Worm (Caenorhabditis elegans) whole organism, L4 larva: ENCODE data around the gene Y73C8B.1.

Experiments
- F10B5.3 ChIP-seq: sonication (generic microtip); optimal IDR thresholded peaks from 2 replicates; lab custom pipeline; 2016; ENCODE audit warnings: mild to moderate bottlenecking, missing genetic modification characterization, missing compliant biosample characterization
- Y5F2A.4 ChIP-seq: fragments of 200-800 bp; sonication (Bioruptor generic); optimal IDR thresholded peaks from 2 replicates; lab custom pipeline; 2018; ENCODE audit warnings: mild to moderate bottlenecking, missing genetic modification characterization, missing compliant biosample characterization
- ZK546.5 ChIP-seq, 2 experiments: sonication (generic microtip); optimal IDR thresholded peaks; 2 replicates each; lab custom pipeline; 2017; ENCODE audit warnings: missing biosample characterization in 2 of 2, missing genetic modification characterization in 2 of 2
- ceh-28 ChIP-seq: fragments of 150-350 bp; optimal IDR thresholded peaks from 2 replicates; lab custom pipeline; 2014; ENCODE audit warnings: missing biosample characterization, missing genetic modification reagents, missing genetic modification characterization
- ces-1 ChIP-seq: fragments of 150-350 bp; sonication (generic microtip); optimal IDR thresholded peaks from 4 replicates; lab custom pipeline; 2014; ENCODE audit warnings: missing biosample characterization, missing genetic modification reagents, missing genetic modification characterization
- ctbp-1 ChIP-seq: fragments of 200-800 bp; sonication (Bioruptor generic); IDR thresholded peaks from 2 replicates; pipeline ENCODE4 v1.3.6; 2022; ENCODE audit warnings: missing genetic modification reagents, missing genetic modification characterization, missing compliant biosample characterization
- daf-12 ChIP-seq: fragments of 150-350 bp; optimal IDR thresholded peaks from 2 replicates; lab custom pipeline; 2014; ENCODE audit warnings: missing biosample characterization, missing genetic modification reagents, missing genetic modification characterization
- daf-16 ChIP-seq, 3 experiments: sonication (generic microtip); optimal IDR thresholded peaks; 2 replicates each; lab custom pipeline; 2016 to 2017; ENCODE audit warnings: missing genetic modification characterization in 3 of 3, missing genetic modification reagents in 3 of 3, mild to moderate bottlenecking in 2 of 3, missing compliant biosample characterization in 2 of 3, missing biosample characterization in 1 of 3, moderate library complexity in 1 of 3
- dpl-1 ChIP-seq: fragments of 150-350 bp; optimal IDR thresholded peaks from 2 replicates; lab custom pipeline; 2014; ENCODE audit warnings: missing biosample characterization, missing genetic modification reagents, missing genetic modification characterization
- dve-1 ChIP-seq: sonication (generic microtip); optimal IDR thresholded peaks from 2 replicates; lab custom pipeline; 2017; ENCODE audit warnings: antibody characterized with exemption, mild to moderate bottlenecking, missing genetic modification characterization, missing compliant biosample characterization; ENCODE audit not compliant: insufficient read depth
- egl-27 ChIP-seq: sonication (generic microtip); optimal IDR thresholded peaks from 3 replicates; lab custom pipeline; 2017; ENCODE audit warnings: missing biosample characterization, missing genetic modification reagents, missing genetic modification characterization
- gei-8 ChIP-seq: fragments of 200-800 bp; sonication (Bioruptor generic); optimal IDR thresholded peaks from 2 replicates; lab custom pipeline; 2018; ENCODE audit warnings: mild to moderate bottlenecking, missing genetic modification characterization, missing compliant biosample characterization
- hlh-11 ChIP-seq: fragments of 200-800 bp; sonication (Bioruptor generic); optimal IDR thresholded peaks from 2 replicates; lab custom pipeline; 2018; ENCODE audit warnings: mild to moderate bottlenecking, missing genetic modification characterization, missing compliant biosample characterization
- hlh-30 ChIP-seq: sonication (generic microtip); optimal IDR thresholded peaks from 2 replicates; lab custom pipeline; 2017; ENCODE audit warnings: antibody characterized with exemption, mild to moderate bottlenecking, missing genetic modification characterization, missing compliant biosample characterization; ENCODE audit not compliant: insufficient read depth
- hmg-1.1 ChIP-seq: fragments of 200-800 bp; sonication (Bioruptor generic); IDR thresholded peaks from 2 replicates; pipeline ENCODE4 v1.3.6; 2022; ENCODE audit warnings: missing genetic modification reagents, missing genetic modification characterization, missing compliant biosample characterization
- lin-1 ChIP-seq: fragments of 200-800 bp; sonication (Bioruptor generic); IDR thresholded peaks from 2 replicates; pipeline ENCODE4 v1.3.6; 2022; ENCODE audit warnings: missing genetic modification reagents, missing genetic modification characterization, missing compliant biosample characterization
- lin-38 ChIP-seq: fragments of 200-800 bp; sonication (Bioruptor generic); IDR thresholded peaks from 2 replicates; pipeline ENCODE4 v1.3.6; 2022; ENCODE audit warnings: missing genetic modification reagents, missing genetic modification characterization, missing compliant biosample characterization
- lin-39 ChIP-seq: fragments of 150-350 bp; optimal IDR thresholded peaks from 2 replicates; lab custom pipeline; 2014; ENCODE audit warnings: missing biosample characterization, missing genetic modification reagents, missing genetic modification characterization
- lir-3 ChIP-seq: sonication (generic microtip); optimal IDR thresholded peaks from 2 replicates; lab custom pipeline; 2016; ENCODE audit warnings: mild to moderate bottlenecking, missing genetic modification characterization, missing compliant biosample characterization
- lsy-2 ChIP-seq, 2 experiments: fragments of 150-350 bp in 1 of 2; sonication (generic microtip) in 1 of 2; optimal IDR thresholded peaks; 2 replicates each; lab custom pipeline; 2014 to 2017; ENCODE audit warnings: missing biosample characterization in 2 of 2, missing genetic modification characterization in 2 of 2
- mdt-29 ChIP-seq: fragments of 200-800 bp; sonication (Bioruptor generic); IDR thresholded peaks from 2 replicates; pipeline ENCODE4 v1.3.6; 2022; ENCODE audit warnings: missing genetic modification reagents, missing genetic modification characterization, missing compliant biosample characterization
- mep-1 ChIP-seq: fragments of 150-350 bp; sonication (generic microtip); optimal IDR thresholded peaks from 3 replicates; lab custom pipeline; 2014; ENCODE audit warnings: missing biosample characterization, missing genetic modification characterization
- mes-2 ChIP-seq: sonication (generic microtip); optimal IDR thresholded peaks from 2 replicates; lab custom pipeline; 2016; ENCODE audit warnings: missing genotype, mild to moderate bottlenecking, missing genetic modification characterization, missing compliant biosample characterization; ENCODE audit not compliant: poor library complexity, severe bottlenecking
- mxl-2 ChIP-seq: fragments of 200-800 bp; sonication (Bioruptor generic); conservative IDR thresholded peaks from 2 replicates; pipeline ENCODE4 v1.3.6; 2022; ENCODE audit warnings: missing genetic modification reagents, missing genetic modification characterization, missing compliant biosample characterization
- nhr-102 ChIP-seq: sonication (generic microtip); optimal IDR thresholded peaks from 2 replicates; lab custom pipeline; 2016; ENCODE audit warnings: mild to moderate bottlenecking, missing genetic modification characterization, moderate library complexity, missing compliant biosample characterization
- nhr-11 ChIP-seq: fragments of 150-350 bp; optimal IDR thresholded peaks from 2 replicates; lab custom pipeline; 2014; ENCODE audit warnings: missing biosample characterization, missing genetic modification characterization
- nhr-28 ChIP-seq: fragments of 150-350 bp; optimal IDR thresholded peaks from 2 replicates; lab custom pipeline; 2014; ENCODE audit warnings: missing biosample characterization, missing genetic modification characterization
- nhr-42 ChIP-seq: fragments of 200-800 bp; sonication (Bioruptor generic); IDR thresholded peaks from 2 replicates; pipeline ENCODE4 v1.3.6; 2022; ENCODE audit warnings: missing genetic modification characterization, missing compliant biosample characterization
- nhr-48 ChIP-seq: sonication (generic microtip); optimal IDR thresholded peaks from 2 replicates; lab custom pipeline; 2016; ENCODE audit warnings: mild to moderate bottlenecking, missing genetic modification characterization, missing compliant biosample characterization
- nhr-6 ChIP-seq: fragments of 150-350 bp; optimal IDR thresholded peaks from 2 replicates; lab custom pipeline; 2014; ENCODE audit warnings: missing biosample characterization, missing genetic modification characterization
- pha-4 ChIP-seq, 2 experiments: fragments of 150-350 bp in 1 of 2; fragments of 200-800 bp in 1 of 2; sonication (Bioruptor generic) in 1 of 2; IDR thresholded peaks in 1 of 2; optimal IDR thresholded peaks in 1 of 2; 2 replicates each; pipeline versions ENCODE4 v1.3.6 to Lab custom; 2014 to 2022; ENCODE audit warnings: missing genetic modification characterization in 2 of 2, missing genetic modification reagents in 2 of 2, missing biosample characterization in 1 of 2, missing compliant biosample characterization in 1 of 2
- pqm-1 ChIP-seq: sonication (generic microtip); optimal IDR thresholded peaks from 2 replicates; lab custom pipeline; 2017; ENCODE audit warnings: missing biosample characterization, missing genetic modification characterization
- rbr-2 ChIP-seq: sonication (generic microtip); optimal IDR thresholded peaks from 2 replicates; lab custom pipeline; 2016; ENCODE audit warnings: missing genotype, missing genetic modification characterization, missing compliant biosample characterization
- sdz-12 ChIP-seq: fragments of 200-800 bp; sonication (Bioruptor generic); optimal IDR thresholded peaks from 2 replicates; lab custom pipeline; 2018; ENCODE audit warnings: mild to moderate bottlenecking, missing genetic modification characterization, missing compliant biosample characterization
- set-16 ChIP-seq: fragments of 200-800 bp; sonication (Bioruptor generic); IDR thresholded peaks from 2 replicates; pipeline ENCODE4 v1.3.6; 2022; ENCODE audit warnings: missing genetic modification reagents, missing genetic modification characterization, missing compliant biosample characterization
- spr-1 ChIP-seq: sonication (generic microtip); optimal IDR thresholded peaks from 2 replicates; lab custom pipeline; 2016; ENCODE audit warnings: mild to moderate bottlenecking, missing genetic modification characterization, missing compliant biosample characterization
- tra-1 ChIP-seq: fragments of 200-800 bp; sonication (Bioruptor generic); IDR thresholded peaks from 2 replicates; pipeline ENCODE4 v1.3.6; 2022; ENCODE audit warnings: missing genetic modification reagents, missing genetic modification characterization, missing compliant biosample characterization
- unc-39 ChIP-seq: sonication (generic microtip); optimal IDR thresholded peaks from 2 replicates; lab custom pipeline; 2017; ENCODE audit warnings: missing biosample characterization, missing genetic modification characterization
- unc-62 ChIP-seq, 3 experiments: fragments of 150-350 bp in 1 of 3; sonication (generic microtip); optimal IDR thresholded peaks in 2 of 3; peaks in 1 of 3; 1 replicate in 1 of 3; 2 replicates in 2 of 3; lab custom pipeline; 2014 to 2017; ENCODE audit warnings: missing biosample characterization in 3 of 3, missing genetic modification characterization in 3 of 3, missing genetic modification reagents in 3 of 3, missing genotype in 1 of 3
- zag-1 ChIP-seq: fragments of 150-350 bp; optimal IDR thresholded peaks from 2 replicates; lab custom pipeline; 2014; ENCODE audit warnings: missing biosample characterization, missing genetic modification characterization
- zfp-2 ChIP-seq: sonication (generic microtip); optimal IDR thresholded peaks from 2 replicates; lab custom pipeline; 2016; ENCODE audit warnings: mild to moderate bottlenecking, missing genetic modification characterization, missing compliant biosample characterization

Y73C8B.1 gene

ce11 chrV:3196832-3197329 is at the start of gene Y73C8B.1, which contains the start of gene Y73C8B.5:
Gene Y73C8B.1, minus strand, starts transcription at chrV:3196882.
Gene Y73C8B.5, plus strand, starts transcription at chrV:3197268.
- TF ChIP-seq nhr-48 (tag; lab: Kevin White, UChicago) (peak; percentile 88), ctbp-1 (GFP tag; lab: Robert Waterston, UW) (no peak), nhr-42 (no peak), pqm-1 (tag; lab: Kevin White, UChicago) (no peak), lsy-2 (tag; optimal IDR thresholded peaks at IDR 0.05; lab: Kevin White, UChicago) (peak in 1 of 2 experiments; percentile 11), unc-39 (tag; lab: Kevin White, UChicago) (no peak), lin-1 (GFP tag; lab: Robert Waterston, UW) (no peak), egl-27 (no peak), zfp-2 (tag; lab: Kevin White, UChicago) (no peak), mxl-2 (GFP tag; lab: Robert Waterston, UW) (no peak), lin-38 (peak; percentile 31; the same call in 1 of the 2 replicates), dve-1 (tag; lab: Kevin White, UChicago) (peak; percentile 35), nhr-28 (tag; lab: Kevin White, UChicago) (peak; percentile 90), tra-1 (GFP tag; lab: Robert Waterston, UW) (no peak), spr-1 (tag; lab: Kevin White, UChicago) (no peak), ces-1 (GFP tag; lab: Kevin White, UChicago) (no peak), mep-1 (tag; lab: Kevin White, UChicago) (peak; percentile 20), hlh-11 (tag; lab: Kevin White, UChicago) (peak; percentile 11), set-16 (GFP tag; lab: Robert Waterston, UW) (no peak), zag-1 (tag; lab: Kevin White, UChicago) (no peak), nhr-11 (tag; lab: Kevin White, UChicago) (peak; percentile 94), gei-8 (GFP tag; lab: Kevin White, UChicago) (no peak), hlh-30 (tag; lab: Kevin White, UChicago) (peak; percentile 3), nhr-6 (tag; lab: Kevin White, UChicago) (no peak), pha-4 (GFP tag; IDR thresholded peaks at IDR 0.05; lab: Robert Waterston, UW) (no peak), pha-4 (tag; optimal IDR thresholded peaks at IDR 0.05; lab: Kevin White, UChicago) (no peak)
- TF ChIP-seq, all 104 proteins: peak for 9

- TF ChIP-seq F10B5.3 (tag; lab: Kevin White, UChicago), result no peak
- no peak for TF ChIP-seq sdz-12
- TF ChIP-seq mes-2, result no peak
- no peak for TF ChIP-seq hmg-1.1 (GFP tag; lab: Robert Waterston, UW)
- TF ChIP-seq set-16 (GFP tag; lab: Robert Waterston, UW), result no peak
- TF ChIP-seq unc-62 (GFP tag; optimal IDR thresholded peaks at IDR 0.05 in 1 of 2; lab: Kevin White, UChicago), result peak in 1 of 2 experiments; percentile 39
- TF ChIP-seq unc-62 (tag; optimal IDR thresholded peaks at IDR 0.05; lab: Kevin White, UChicago), result no peak
- no peak for TF ChIP-seq daf-12 (tag; lab: Kevin White, UChicago)
- no peak for TF ChIP-seq daf-16 (GFP tag; optimal IDR thresholded peaks at IDR 0.05; lab: Kevin White, UChicago)
- no peak for TF ChIP-seq daf-16 (tag; optimal IDR thresholded peaks at IDR 0.05; lab: Kevin White, UChicago)
Observed at ce11 chrV:3244703-3245102, 48.0 kb upstream of the Y73C8B.1 start, which contains the start of gene srj-7. Gene srj-7, plus strand, starts transcription at chrV:3245003.

- TF ChIP-seq mdt-29 (no peak), nhr-11 (tag; lab: Kevin White, UChicago) (no peak), mxl-2 (GFP tag; lab: Robert Waterston, UW) (no peak), pha-4 (GFP tag; IDR thresholded peaks at IDR 0.05; lab: Robert Waterston, UW) (no peak), pha-4 (tag; optimal IDR thresholded peaks at IDR 0.05; lab: Kevin White, UChicago) (no peak), Y5F2A.4 (GFP tag; lab: Kevin White, UChicago) (no peak), ces-1 (GFP tag; lab: Kevin White, UChicago) (no peak), dpl-1 (GFP tag; lab: Kevin White, UChicago) (no peak), lir-3 (tag; lab: Kevin White, UChicago) (no peak), ZK546.5 (tag; optimal IDR thresholded peaks at IDR 0.05; lab: Kevin White, UChicago) (no peak), rbr-2 (no peak), ceh-28 (tag; lab: Kevin White, UChicago) (no peak), zag-1 (tag; lab: Kevin White, UChicago) (no peak), lin-39 (tag; lab: Kevin White, UChicago) (no peak), nhr-102 (tag; lab: Kevin White, UChicago) (no peak)
Observed at ce11 chrV:3242984-3243383, 46.3 kb upstream of the Y73C8B.1 start, which contains the start of gene gst-23. Gene gst-23, plus strand, starts transcription at chrV:3243284.
